Fruit fly (Drosophila melanogaster): Measurements from ENCODE around the gene CG15005.

Gene CG15005

dm6 chr3L:4229365-4229967 lies 25.3 kb upstream of the CG15005 start:
- no peak for TF ChIP-seq CTCF (optimal IDR thresholded peaks at IDR 0.05)
- TF ChIP-seq CG8478 (optimal IDR thresholded peaks at IDR 0.05), result no peak

dm6 chr3L:4228187-4228836 lies 24.2 kb upstream of the CG15005 start:
- no peak for TF ChIP-seq CTCF (optimal IDR thresholded peaks at IDR 0.05)
- TF ChIP-seq CG8478 (optimal IDR thresholded peaks at IDR 0.05), result no peak

dm6 chr3L:4227164-4227563 lies 23.0 kb upstream of the CG15005 start, which contains the start of gene CG46460:
CG46460 (minus strand) TSS chr3L:4227302.
- no peak for TF ChIP-seq CTCF (optimal IDR thresholded peaks at IDR 0.05)
- TF ChIP-seq CG8478 (optimal IDR thresholded peaks at IDR 0.05), result no peak

dm6 chr3L:4225647-4226470 lies 21.7 kb upstream of the CG15005 start:
- TF ChIP-seq CTCF (optimal IDR thresholded peaks at IDR 0.05) (no peak), CG8478 (optimal IDR thresholded peaks at IDR 0.05) (no peak)

- no peak for TF ChIP-seq CTCF (optimal IDR thresholded peaks at IDR 0.05)
- TF ChIP-seq CG8478 (optimal IDR thresholded peaks at IDR 0.05), result no peak
These were observed 17.7 kb upstream of the CG15005 start for dm6 chr3L:4221792-4222191.

dm6 chr3L:4221226-4221770 lies 17.2 kb upstream of the CG15005 start:
- TF ChIP-seq CG8478 (optimal IDR thresholded peaks at IDR 0.05), result no peak
- no peak for TF ChIP-seq CTCF (optimal IDR thresholded peaks at IDR 0.05)

- no peak for TF ChIP-seq CG8478 (optimal IDR thresholded peaks at IDR 0.05)
- no peak for TF ChIP-seq CTCF (optimal IDR thresholded peaks at IDR 0.05)
These were observed 16.5 kb upstream of the CG15005 start for dm6 chr3L:4220679-4221078.

- TF ChIP-seq CG8478 (optimal IDR thresholded peaks at IDR 0.05), result no peak
- TF ChIP-seq CTCF (optimal IDR thresholded peaks at IDR 0.05), result peak in 1 of 2 experiments; percentile 10
These were observed 15.4 kb upstream of the CG15005 start for dm6 chr3L:4219291-4220228.

dm6 chr3L:4215079-4215478 lies 10.9 kb upstream of the CG15005 start, which contains the start of gene Cpr64Ad:
Cpr64Ad (plus strand) TSS chr3L:4215379.
- TF ChIP-seq CG8478 (optimal IDR thresholded peaks at IDR 0.05), result no peak
- TF ChIP-seq CTCF (optimal IDR thresholded peaks at IDR 0.05), result no peak

- no peak for TF ChIP-seq CG8478 (optimal IDR thresholded peaks at IDR 0.05)
- no peak for TF ChIP-seq CTCF (optimal IDR thresholded peaks at IDR 0.05)
These were observed 8.7 kb upstream of the CG15005 start, which contains the start of gene Cpr64Ac for dm6 chr3L:4212815-4213214. Cpr64Ac (minus strand) TSS chr3L:4212915.

dm6 chr3L:4211440-4211839 lies 7.3 kb upstream of the CG15005 start, which contains the start of gene Cpr64Ab:
Cpr64Ab (minus strand) TSS chr3L:4211540.
- TF ChIP-seq CG8478 (optimal IDR thresholded peaks at IDR 0.05), result no peak
- no peak for TF ChIP-seq CTCF (optimal IDR thresholded peaks at IDR 0.05)

- TF ChIP-seq CTCF (optimal IDR thresholded peaks at IDR 0.05) (no peak), CG8478 (optimal IDR thresholded peaks at IDR 0.05) (no peak)
These were observed 5.6 kb upstream of the CG15005 start for dm6 chr3L:4209731-4210130.

dm6 chr3L:4209078-4209477 lies 4.9 kb upstream of the CG15005 start, which contains the start of gene Cpr64Aa:
Cpr64Aa (minus strand) TSS chr3L:4209178.
- no peak for TF ChIP-seq CG8478 (optimal IDR thresholded peaks at IDR 0.05)
- TF ChIP-seq CTCF (optimal IDR thresholded peaks at IDR 0.05), result no peak

dm6 chr3L:4204867-4205266 lies 728 bp upstream of the CG15005 start:
- TF ChIP-seq CTCF (optimal IDR thresholded peaks at IDR 0.05), result no peak
- no peak for TF ChIP-seq CG8478 (optimal IDR thresholded peaks at IDR 0.05)
